Worm (Caenorhabditis elegans) whole organism, midembryonic: ENCODE results near the gene lpin-1.

ENCODE experiments used
- T22C8.4 ChIP-seq: fragments of 200-800 bp; sonication (Bioruptor generic); IDR thresholded peaks from 2 replicates; pipeline ENCODE4 v1.3.6; 2022; ENCODE audit warnings: missing genetic modification characterization, missing compliant biosample characterization
- ztf-23 ChIP-seq: fragments of 200-800 bp; sonication (Bioruptor generic); IDR thresholded peaks from 2 replicates; pipeline ENCODE4 v1.3.6; 2022; ENCODE audit warnings: missing genetic modification reagents, missing genetic modification characterization, missing compliant biosample characterization

DNA sequence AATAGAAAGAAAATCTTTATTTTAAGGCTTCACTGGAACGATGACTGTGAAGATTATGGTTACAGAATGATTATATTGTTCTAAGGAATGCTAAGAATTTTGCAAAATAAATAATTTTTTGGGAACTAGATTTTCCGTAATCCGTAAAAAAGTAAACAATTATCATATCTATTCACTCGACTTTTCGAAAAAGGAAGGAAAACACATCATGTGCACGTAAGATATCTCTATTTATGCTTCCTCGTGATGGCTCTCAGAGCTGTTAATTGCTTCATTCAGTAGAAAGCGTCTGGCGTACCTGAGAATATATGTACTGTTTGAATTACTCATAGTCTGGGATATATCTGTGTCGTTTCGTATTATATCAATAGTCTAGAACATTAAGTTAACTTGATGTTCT lies 34.2 kb downstream of the lpin-1 start, which contains the start of gene srd-11:
- TF ChIP-seq ztf-23 (GFP tag; lab: Robert Waterston, UW) (no peak), T22C8.4 (GFP tag; lab: Robert Waterston, UW) (no peak)
